Worm (Caenorhabditis elegans) whole organism, late embryonic: ENCODE results near the gene riok-3.

ENCODE experiments used
- C08G9.2 ChIP-seq: sonication (generic microtip); optimal IDR thresholded peaks from 2 replicates; lab custom pipeline; 2016; ENCODE audit warnings: mild to moderate bottlenecking, missing genetic modification characterization, moderate library complexity, missing compliant biosample characterization
- C38D4.7 ChIP-seq: fragments of 200-800 bp; sonication (Bioruptor generic); optimal IDR thresholded peaks from 2 replicates; lab custom pipeline; 2018; ENCODE audit warnings: mild to moderate bottlenecking, missing genetic modification characterization, moderate library complexity, missing compliant biosample characterization
- F13H6.1 ChIP-seq: sonication (generic microtip); optimal IDR thresholded peaks from 2 replicates; lab custom pipeline; 2016; ENCODE audit warnings: missing genetic modification characterization, missing compliant biosample characterization
- K02D7.2 ChIP-seq: sonication (generic microtip); optimal IDR thresholded peaks from 2 replicates; lab custom pipeline; 2017; ENCODE audit warnings: mild to moderate bottlenecking, missing genetic modification characterization, missing compliant biosample characterization
- T23F11.4 ChIP-seq: fragments of 200-800 bp; sonication (Bioruptor generic); optimal IDR thresholded peaks from 2 replicates; lab custom pipeline; 2018; ENCODE audit warnings: mild to moderate bottlenecking, missing genetic modification characterization, missing compliant biosample characterization
- Y22D7AL.16 ChIP-seq: sonication (generic microtip); optimal IDR thresholded peaks from 2 replicates; lab custom pipeline; 2016; ENCODE audit warnings: missing genetic modification characterization, missing compliant biosample characterization
- ceh-14 ChIP-seq: sonication (generic microtip); optimal IDR thresholded peaks from 2 replicates; lab custom pipeline; 2016; ENCODE audit warnings: missing genotype, missing genetic modification characterization, missing compliant biosample characterization
- ceh-18 ChIP-seq: sonication (generic microtip); optimal IDR thresholded peaks from 2 replicates; lab custom pipeline; 2016; ENCODE audit warnings: missing genetic modification characterization, missing compliant biosample characterization
- ceh-19 ChIP-seq: fragments of 200-800 bp; sonication (Bioruptor generic); optimal IDR thresholded peaks from 2 replicates; lab custom pipeline; 2018; ENCODE audit warnings: mild to moderate bottlenecking, missing genetic modification characterization, missing compliant biosample characterization
- ceh-22 ChIP-seq: sonication (generic microtip); optimal IDR thresholded peaks from 2 replicates; lab custom pipeline; 2017; ENCODE audit warnings: missing biosample characterization, missing genetic modification characterization
- ceh-30 ChIP-seq: fragments of 150-350 bp; optimal IDR thresholded peaks from 2 replicates; lab custom pipeline; 2014; ENCODE audit warnings: missing biosample characterization, missing genetic modification characterization
- ceh-31 ChIP-seq: sonication (generic microtip); optimal IDR thresholded peaks from 2 replicates; lab custom pipeline; 2016; ENCODE audit warnings: missing genetic modification characterization, missing compliant biosample characterization
- ceh-34 ChIP-seq: sonication (generic microtip); optimal IDR thresholded peaks from 2 replicates; lab custom pipeline; 2016; ENCODE audit warnings: mild to moderate bottlenecking, missing genetic modification characterization, missing compliant biosample characterization
- ceh-48 ChIP-seq: sonication (generic microtip); optimal IDR thresholded peaks from 2 replicates; lab custom pipeline; 2016; ENCODE audit warnings: missing genetic modification characterization, inconsistent platforms, missing compliant biosample characterization
- ceh-6 ChIP-seq: fragments of 200-800 bp; sonication (Bioruptor generic); optimal IDR thresholded peaks from 2 replicates; lab custom pipeline; 2018; ENCODE audit warnings: mild to moderate bottlenecking, missing genetic modification characterization, missing compliant biosample characterization
- che-1 ChIP-seq: sonication (generic microtip); optimal IDR thresholded peaks from 2 replicates; lab custom pipeline; 2016; ENCODE audit warnings: mild to moderate bottlenecking, missing genetic modification characterization, missing compliant biosample characterization
- dve-1 ChIP-seq: sonication (generic microtip); optimal IDR thresholded peaks from 2 replicates; lab custom pipeline; 2017; ENCODE audit warnings: antibody characterized with exemption, mild to moderate bottlenecking, missing genetic modification characterization, missing compliant biosample characterization
- elt-4 ChIP-seq: sonication (generic microtip); optimal IDR thresholded peaks from 2 replicates; lab custom pipeline; 2016; ENCODE audit warnings: missing genetic modification characterization, missing compliant biosample characterization
- ets-4 ChIP-seq: sonication (generic microtip); optimal IDR thresholded peaks from 2 replicates; lab custom pipeline; 2016; ENCODE audit warnings: missing genetic modification characterization, missing compliant biosample characterization
- fax-1 ChIP-seq: sonication (generic microtip); optimal IDR thresholded peaks from 2 replicates; lab custom pipeline; 2016; ENCODE audit warnings: missing genotype, missing genetic modification characterization, missing compliant biosample characterization
- fkh-10 ChIP-seq: fragments of 150-350 bp; optimal IDR thresholded peaks from 2 replicates; lab custom pipeline; 2014; ENCODE audit warnings: missing biosample characterization, missing genetic modification reagents, missing genetic modification characterization
- fkh-6 ChIP-seq: sonication (generic microtip); optimal IDR thresholded peaks from 2 replicates; lab custom pipeline; 2016; ENCODE audit warnings: missing genetic modification characterization, missing compliant biosample characterization
- hlh-30 ChIP-seq: sonication (generic microtip); optimal IDR thresholded peaks from 2 replicates; lab custom pipeline; 2017; ENCODE audit warnings: antibody characterized with exemption, missing genetic modification characterization, missing compliant biosample characterization; ENCODE audit not compliant: insufficient read depth
- hlh-6 ChIP-seq: sonication (generic microtip); optimal IDR thresholded peaks from 2 replicates; lab custom pipeline; 2016; ENCODE audit warnings: missing genotype, missing genetic modification characterization, missing compliant biosample characterization
- hlh-8 ChIP-seq: sonication (generic microtip); optimal IDR thresholded peaks from 2 replicates; lab custom pipeline; 2016; ENCODE audit warnings: missing genotype, missing genetic modification characterization, missing compliant biosample characterization
- lin-11 ChIP-seq: fragments of 200-800 bp; sonication (Bioruptor generic); optimal IDR thresholded peaks from 2 replicates; lab custom pipeline; 2018; ENCODE audit warnings: mild to moderate bottlenecking, missing genetic modification characterization, missing compliant biosample characterization
- madf-2 ChIP-seq: sonication (generic microtip); optimal IDR thresholded peaks from 2 replicates; lab custom pipeline; 2017; ENCODE audit warnings: missing genetic modification characterization, missing compliant biosample characterization
- pax-1 ChIP-seq: fragments of 150-350 bp; optimal IDR thresholded peaks from 2 replicates; lab custom pipeline; 2014; ENCODE audit warnings: missing biosample characterization, missing genetic modification characterization
- pha-2 ChIP-seq: sonication (generic microtip); optimal IDR thresholded peaks from 2 replicates; lab custom pipeline; 2017; ENCODE audit warnings: mild to moderate bottlenecking, missing genetic modification characterization, missing compliant biosample characterization
- pha-4 ChIP-seq: fragments of 150-350 bp; optimal IDR thresholded peaks from 2 replicates; lab custom pipeline; 2018; ENCODE audit warnings: missing biosample characterization, missing genetic modification reagents, missing genetic modification characterization
- rnt-1 ChIP-seq: sonication (generic microtip); optimal IDR thresholded peaks from 2 replicates; lab custom pipeline; 2016; ENCODE audit warnings: missing genetic modification characterization, missing compliant biosample characterization
- sdc-2 ChIP-seq: sonication (generic microtip); optimal IDR thresholded peaks from 2 replicates; lab custom pipeline; 2016; ENCODE audit warnings: missing genotype, missing genetic modification characterization, missing compliant biosample characterization
- sox-2 ChIP-seq: fragments of 200-800 bp; sonication (Bioruptor generic); IDR thresholded peaks from 2 replicates; pipeline ENCODE4 v1.3.6; 2022; ENCODE audit warnings: missing genetic modification reagents, missing genetic modification characterization, missing compliant biosample characterization
- sox-4 ChIP-seq: sonication (generic microtip); optimal IDR thresholded peaks from 2 replicates; lab custom pipeline; 2017; ENCODE audit warnings: mild to moderate bottlenecking, missing genetic modification characterization, inconsistent platforms, missing compliant biosample characterization
- syd-9 ChIP-seq: sonication (generic microtip); optimal IDR thresholded peaks from 2 replicates; lab custom pipeline; 2016; ENCODE audit warnings: mild to moderate bottlenecking, missing genetic modification characterization, moderate library complexity, missing compliant biosample characterization
- tbx-7 ChIP-seq: sonication (generic microtip); optimal IDR thresholded peaks from 2 replicates; lab custom pipeline; 2016; ENCODE audit warnings: missing genotype, missing genetic modification characterization, missing compliant biosample characterization
- ttx-3 ChIP-seq: sonication (generic microtip); optimal IDR thresholded peaks from 2 replicates; lab custom pipeline; 2016; ENCODE audit warnings: missing genetic modification reagents, missing genetic modification characterization, missing compliant biosample characterization
- unc-3 ChIP-seq, 2 experiments: fragments of 200-800 bp in 1 of 2; sonication (Bioruptor generic) in 1 of 2; sonication (generic microtip) in 1 of 2; conservative IDR thresholded peaks in 1 of 2; optimal IDR thresholded peaks in 1 of 2; 2 replicates each; pipeline versions ENCODE4 v1.3.6 to Lab custom; 2016 to 2022; ENCODE audit warnings: missing compliant biosample characterization in 2 of 2, missing genetic modification characterization in 2 of 2, missing genetic modification reagents in 1 of 2
- unc-86 ChIP-seq: sonication (generic microtip); optimal IDR thresholded peaks from 2 replicates; lab custom pipeline; 2016; ENCODE audit warnings: missing genetic modification characterization, missing compliant biosample characterization
- ztf-16 ChIP-seq: sonication (generic microtip); optimal IDR thresholded peaks from 2 replicates; lab custom pipeline; 2017; ENCODE audit warnings: missing genetic modification characterization, missing compliant biosample characterization

The riok-3 gene

ce11 chrIII:9760184-9760583, 44.6 kb downstream of the riok-3 start:
- no peak for TF ChIP-seq unc-3 (GFP tag; conservative IDR thresholded peaks at IDR 0.05; lab: Robert Waterston, UW)
- TF ChIP-seq unc-3 (tag; optimal IDR thresholded peaks at IDR 0.05; lab: Kevin White, UChicago), result no peak
- TF ChIP-seq ceh-31 (tag; lab: Kevin White, UChicago), result no peak
- TF ChIP-seq C38D4.7 (GFP tag; lab: Kevin White, UChicago), result no peak
- no peak for TF ChIP-seq ets-4
- no peak for TF ChIP-seq ceh-6 (GFP tag; lab: Kevin White, UChicago)
- no peak for TF ChIP-seq fkh-10 (GFP tag; lab: Kevin White, UChicago)
- no peak for TF ChIP-seq ceh-22 (tag; lab: Kevin White, UChicago)
- no peak for TF ChIP-seq rnt-1
- no peak for TF ChIP-seq ceh-34 (tag; lab: Kevin White, UChicago)
- no peak for TF ChIP-seq elt-4
- no peak for TF ChIP-seq fkh-6
- no peak for TF ChIP-seq Y22D7AL.16 (tag; lab: Kevin White, UChicago)
- TF ChIP-seq hlh-8, result no peak
- no peak for TF ChIP-seq hlh-6
- TF ChIP-seq hlh-30 (tag; lab: Kevin White, UChicago), result no peak
- TF ChIP-seq ttx-3 (tag; lab: Kevin White, UChicago), result no peak

ce11 chrIII:9758848-9759247, 46.0 kb downstream of the riok-3 start, which contains the start of gene rmd-1:
Gene rmd-1, plus strand, starts transcription at chrIII:9759094.
- TF ChIP-seq madf-2 (tag; lab: Kevin White, UChicago) (no peak), T23F11.4 (GFP tag; lab: Kevin White, UChicago) (no peak), ceh-14 (tag; lab: Kevin White, UChicago) (no peak), ceh-19 (no peak), hlh-6 (no peak), pax-1 (tag; lab: Kevin White, UChicago) (no peak), sox-4 (tag; lab: Kevin White, UChicago) (no peak), ceh-48 (tag; lab: Kevin White, UChicago) (no peak), fkh-10 (GFP tag; lab: Kevin White, UChicago) (no peak), pha-4 (tag; lab: Kevin White, UChicago) (no peak), ceh-30 (no peak), sox-2 (GFP tag; lab: Robert Waterston, UW) (no peak), che-1 (tag; lab: Kevin White, UChicago) (no peak)

ce11 chrIII:9757414-9757813, 47.4 kb downstream of the riok-3 start, which contains the start of gene vps-53:
Gene vps-53, minus strand, starts transcription at chrIII:9757514.
- TF ChIP-seq tbx-7 (tag; lab: Kevin White, UChicago), result no peak

- TF ChIP-seq C08G9.2 (no peak), T23F11.4 (GFP tag; lab: Kevin White, UChicago) (no peak), ets-4 (no peak), sdc-2 (tag; lab: Kevin White, UChicago) (no peak), unc-86 (tag; lab: Kevin White, UChicago) (no peak), ceh-19 (no peak), syd-9 (tag; lab: Kevin White, UChicago) (no peak), K02D7.2 (no peak), ztf-16 (tag; lab: Kevin White, UChicago) (no peak), ceh-30 (no peak), fax-1 (tag; lab: Kevin White, UChicago) (no peak), pha-2 (tag; lab: Kevin White, UChicago) (no peak), F13H6.1 (tag; lab: Kevin White, UChicago) (no peak), dve-1 (tag; lab: Kevin White, UChicago) (no peak), lin-11 (tag; lab: Kevin White, UChicago) (no peak), hlh-30 (tag; lab: Kevin White, UChicago) (no peak), ceh-18 (tag; lab: Kevin White, UChicago) (no peak)
Measured at ce11 chrIII:9752852-9753251, 52.0 kb downstream of the riok-3 start, which contains the start of gene ech-6. Gene ech-6, minus strand, starts transcription at chrIII:9752883.
